Worm (Caenorhabditis elegans): Measurements from ENCODE around the gene thn-4.

thn-4 gene

DNA sequence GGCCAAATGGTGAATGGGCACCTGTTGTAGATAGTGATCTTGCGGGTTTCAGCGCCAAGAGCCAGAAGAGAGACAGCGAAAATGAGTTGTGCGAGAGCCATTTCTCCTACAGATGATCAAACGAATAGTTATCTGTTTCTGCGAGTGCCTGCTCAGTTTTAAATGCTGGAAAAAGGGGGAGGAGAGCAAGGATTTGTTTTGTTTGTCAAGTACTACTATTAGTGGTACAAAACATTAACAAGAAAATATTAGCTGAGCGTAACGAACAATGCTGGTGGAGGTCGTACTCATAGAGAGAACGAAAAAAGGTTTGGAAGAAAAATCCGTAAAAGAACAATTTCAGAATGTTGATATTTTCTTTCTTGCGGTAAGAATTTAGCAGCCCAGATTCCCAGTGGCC, at the start of gene thn-4:
thn-4 (minus strand) TSS at position 101 of the 400 bp plus-strand sequence.
- TF ChIP-seq nhr-11 (tag; optimal IDR thresholded peaks at IDR 0.05) (no peak), efl-1 (optimal IDR thresholded peaks at IDR 0.05) (no peak), efl-1 (GFP tag; optimal IDR thresholded peaks at IDR 0.05 in 1 of 2) (peak in 1 of 2 experiments; percentile 24)

- no peak for TF ChIP-seq dsc-1 (tag; optimal IDR thresholded peaks at IDR 0.05)
- no peak for TF ChIP-seq tlp-1 (tag; optimal IDR thresholded peaks at IDR 0.05)
- TF ChIP-seq efl-1 (optimal IDR thresholded peaks at IDR 0.05), result no peak
- peak in 1 of 2 experiments; percentile 44 for TF ChIP-seq efl-1 (GFP tag; optimal IDR thresholded peaks at IDR 0.05 in 1 of 2)
Observed at ce11 chrV:16919675-16920074, 48.4 kb upstream of the thn-4 start.

ce11 chrV:16918378-16918777, 47.1 kb upstream of the thn-4 start, which contains the start of the genes fbxa-206 and Y102A5C.2:
fbxa-206 (minus strand) TSS chrV:16918478.
Y102A5C.2 (plus strand) TSS chrV:16918731.
- TF ChIP-seq hlh-4 (tag; optimal IDR thresholded peaks at IDR 0.05), result no peak
- TF ChIP-seq dpl-1 (GFP tag; optimal IDR thresholded peaks at IDR 0.05), result no peak
- TF ChIP-seq lin-13 (GFP tag; optimal IDR thresholded peaks at IDR 0.05), result no peak
- no peak for TF ChIP-seq pqm-1 (tag; optimal IDR thresholded peaks at IDR 0.05)
- no peak for TF ChIP-seq pag-3 (tag; optimal IDR thresholded peaks at IDR 0.05; ENCODE audit: borderline replicate concordance, insufficient read depth)
- TF ChIP-seq fkh-10 (GFP tag; optimal IDR thresholded peaks at IDR 0.05), result no peak
- no peak for TF ChIP-seq ztf-11 (tag; optimal IDR thresholded peaks at IDR 0.05)
- TF ChIP-seq lsy-2 (tag; optimal IDR thresholded peaks at IDR 0.05), result no peak
- TF ChIP-seq lin-15B (tag; optimal IDR thresholded peaks at IDR 0.05), result no peak
- no peak for TF ChIP-seq egl-13 (tag; optimal IDR thresholded peaks at IDR 0.05)

DNA sequence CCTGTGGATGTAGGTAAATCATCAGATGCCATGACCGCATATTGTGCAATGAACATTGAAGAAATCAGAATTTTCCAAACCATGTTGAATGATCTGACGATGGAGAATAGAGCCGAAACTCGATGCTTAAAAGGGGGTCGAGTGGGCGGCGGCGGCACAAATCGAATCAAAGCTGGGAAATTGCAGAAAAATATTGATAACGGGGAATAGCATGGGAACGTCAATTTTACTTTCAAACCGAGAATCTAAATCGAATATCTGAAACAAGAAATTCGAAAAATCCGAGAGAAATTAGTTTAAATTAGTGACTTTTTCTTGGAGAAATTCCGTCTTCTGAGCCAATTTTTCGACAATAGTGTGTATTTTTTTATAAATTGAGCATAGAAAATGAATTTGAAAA, 44.8 kb upstream of the thn-4 start, which contains the start of gene F09C6.10:
F09C6.10 (minus strand) TSS at position 101 of the 400 bp plus-strand sequence.
- TF ChIP-seq sptf-1 (tag; optimal IDR thresholded peaks at IDR 0.05) (no peak), nhr-19 (GFP tag; conservative IDR thresholded peaks at IDR 0.05) (no peak), fos-1 (tag; optimal IDR thresholded peaks at IDR 0.05) (no peak), grh-1 (GFP tag; IDR thresholded peaks at IDR 0.05) (no peak), hlh-4 (tag; optimal IDR thresholded peaks at IDR 0.05) (no peak), nhr-76 (tag; optimal IDR thresholded peaks at IDR 0.05) (no peak), lsy-2 (tag; optimal IDR thresholded peaks at IDR 0.05) (no peak), unc-98 (GFP tag; IDR thresholded peaks at IDR 0.05) (no peak), elt-3 (tag; optimal IDR thresholded peaks at IDR 0.05) (no peak), mab-9 (GFP tag; IDR thresholded peaks at IDR 0.05) (no peak)

DNA sequence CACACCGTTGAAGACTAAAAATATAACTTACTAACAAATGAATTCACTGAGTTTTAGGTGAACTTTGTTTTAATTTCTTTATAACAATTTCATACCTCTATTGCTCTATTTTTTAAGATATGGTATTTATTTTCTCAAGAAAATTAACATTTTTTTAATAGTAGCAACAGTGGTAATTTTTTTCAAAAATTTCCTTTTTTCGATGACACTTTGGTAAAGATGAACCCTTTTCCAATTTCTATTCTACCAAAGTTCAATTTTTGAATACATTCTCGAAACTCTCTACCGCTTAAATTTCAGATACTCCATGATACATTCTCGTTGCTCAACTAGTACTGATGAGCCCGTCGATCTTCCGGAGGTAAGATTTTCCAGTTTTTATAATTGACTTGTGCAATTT, 40.6 kb upstream of the thn-4 start, which contains the start of gene nhr-116:
nhr-116 (plus strand) TSS at position 301 of the 400 bp plus-strand sequence.
- TF ChIP-seq nhr-11 (tag; optimal IDR thresholded peaks at IDR 0.05) (no peak), unc-130 (tag; optimal IDR thresholded peaks at IDR 0.05) (no peak), fkh-4 (tag; optimal IDR thresholded peaks at IDR 0.05; ENCODE audit: borderline replicate concordance) (no peak), elt-3 (tag; optimal IDR thresholded peaks at IDR 0.05) (no peak), aly-2 (tag; optimal IDR thresholded peaks at IDR 0.05) (no peak)

DNA sequence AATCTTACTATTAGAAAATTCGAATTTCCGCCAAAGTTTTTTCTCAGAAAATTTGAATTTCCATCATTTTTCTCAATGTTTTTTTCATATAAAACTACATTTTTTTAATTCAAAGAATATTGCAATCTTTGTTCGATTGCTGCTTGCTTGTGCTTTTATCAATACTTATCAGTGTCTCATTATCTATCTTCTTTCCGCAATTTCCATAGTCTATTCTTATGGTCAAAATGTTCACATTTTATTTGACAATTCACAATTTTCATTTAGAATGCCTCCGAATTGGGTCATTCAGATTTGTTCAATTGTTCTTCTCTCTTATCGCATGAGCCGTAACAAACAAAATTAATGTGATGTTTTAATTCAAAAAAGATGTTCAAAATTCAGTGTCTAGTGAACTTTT, 40.0 kb upstream of the thn-4 start:
- TF ChIP-seq lin-15B (tag; optimal IDR thresholded peaks at IDR 0.05) (no peak), efl-3 (GFP tag; optimal IDR thresholded peaks at IDR 0.05) (no peak), ceh-82 (tag; optimal IDR thresholded peaks at IDR 0.05) (no peak), lsy-2 (tag; optimal IDR thresholded peaks at IDR 0.05) (no peak), nhr-85 (tag) (no peak), unc-86 (tag; optimal IDR thresholded peaks at IDR 0.05) (no peak), unc-30 (tag; optimal IDR thresholded peaks at IDR 0.05) (no peak), sptf-1 (tag; optimal IDR thresholded peaks at IDR 0.05) (no peak), unc-98 (GFP tag; IDR thresholded peaks at IDR 0.05) (no peak), swsn-7 (tag; optimal IDR thresholded peaks at IDR 0.05) (no peak), tbx-2 (tag; optimal IDR thresholded peaks at IDR 0.05) (no peak), nhr-90 (tag; optimal IDR thresholded peaks at IDR 0.05; ENCODE audit: poor library complexity) (no peak), pag-3 (tag; optimal IDR thresholded peaks at IDR 0.05; ENCODE audit: borderline replicate concordance, insufficient read depth) (no peak), aly-2 (tag; optimal IDR thresholded peaks at IDR 0.05) (no peak)

All from whole organism, L1 larva.